Worm (Caenorhabditis elegans) whole organism, L4 larva: ENCODE data around the gene sma-6.

ENCODE experiments used
- aha-1 ChIP-seq: fragments of 150-350 bp; peaks from one replicate; lab custom pipeline; 2014; ENCODE audit warnings: missing biosample characterization, missing genetic modification characterization
- cey-2 ChIP-seq: sonication (generic microtip); optimal IDR thresholded peaks from 3 replicates; lab custom pipeline; 2017; ENCODE audit warnings: missing genetic modification characterization, mild to moderate bottlenecking, missing compliant biosample characterization, antibody characterized with exemption, borderline replicate concordance; ENCODE audit not compliant: insufficient read depth
- daf-8 ChIP-seq: fragments of 200-800 bp; sonication (Bioruptor generic); IDR thresholded peaks from 2 replicates; pipeline ENCODE4 v1.3.6; 2022; ENCODE audit warnings: missing genetic modification characterization, missing compliant biosample characterization
- nhr-28 ChIP-seq: fragments of 150-350 bp; optimal IDR thresholded peaks from 2 replicates; lab custom pipeline; 2014; ENCODE audit warnings: missing biosample characterization, missing genetic modification characterization

The sma-6 gene

DNA sequence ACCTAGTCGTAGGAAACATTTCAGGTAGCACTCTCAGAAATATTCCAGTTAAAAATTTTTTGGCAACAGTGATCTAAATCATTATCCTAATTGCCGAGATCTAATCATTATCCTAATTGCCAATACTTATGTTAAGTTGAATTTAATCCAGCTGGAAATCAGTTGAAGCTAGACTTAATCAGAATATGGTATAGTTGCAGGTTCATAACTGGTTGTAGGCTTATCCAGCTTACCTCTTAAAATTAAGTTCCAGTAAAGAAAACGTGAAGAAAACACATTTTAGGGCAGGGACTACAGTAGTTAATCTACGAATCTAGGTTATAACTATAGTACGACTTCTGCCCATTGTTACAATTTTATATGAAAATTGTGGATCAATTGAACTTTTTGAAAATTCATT, 52.4 kb downstream of the sma-6 start:
- no peak for TF ChIP-seq cey-2 (tag; lab: Kevin White, UChicago)
- TF ChIP-seq nhr-28: no peak
- TF ChIP-seq daf-8: no peak
- peak; percentile 93 for TF ChIP-seq aha-1
